Fruit fly (Drosophila melanogaster) whole organism, embryonic: Measurements from ENCODE around the gene orion.

Experiments used
- Bgb ChIP-seq: fragments of 200-800 bp; sonication (Bioruptor generic); IDR thresholded peaks from 2 replicates; pipeline ENCODE4 v1.3.6; 2022; ENCODE audit warnings: missing biosample characterization, missing genetic modification characterization; ENCODE audit not compliant: partially characterized antibody
- Blimp-1 ChIP-seq: fragments of 200-800 bp; sonication (Bioruptor generic); optimal IDR thresholded peaks from 3 replicates; lab custom pipeline; 2018; ENCODE audit warnings: missing biosample characterization, missing genetic modification characterization, mild to moderate bottlenecking, moderate library complexity, missing genetic modification reagents
- CG10431 ChIP-seq: fragments of 200-800 bp; sonication (Bioruptor generic); optimal IDR thresholded peaks from 3 replicates; lab custom pipeline; 2018; ENCODE audit warnings: missing biosample characterization, mild to moderate bottlenecking, missing genetic modification characterization
- CG10979 ChIP-seq: fragments of 200-800 bp; sonication (Bioruptor generic); optimal IDR thresholded peaks from 2 replicates; lab custom pipeline; 2018; ENCODE audit warnings: missing biosample characterization, mild to moderate bottlenecking, missing genetic modification characterization, moderate library complexity
- CG14441 ChIP-seq: fragments of 200-800 bp; sonication (Bioruptor generic); IDR thresholded peaks from 2 replicates; pipeline ENCODE4 v1.3.6; 2022; ENCODE audit warnings: missing biosample characterization, missing genetic modification characterization
- CG15479 ChIP-seq: fragments of 200-800 bp; sonication (Bioruptor generic); optimal IDR thresholded peaks from 3 replicates; lab custom pipeline; 2019; ENCODE audit warnings: missing biosample characterization, mild to moderate bottlenecking, missing genetic modification characterization, moderate library complexity
- CG16815 ChIP-seq: fragments of 200-800 bp; sonication (Bioruptor generic); optimal IDR thresholded peaks from 3 replicates; lab custom pipeline; 2017; ENCODE audit warnings: missing biosample characterization, mild to moderate bottlenecking, missing genetic modification characterization
- CG17328 ChIP-seq: fragments of 200-800 bp; sonication (Bioruptor generic); IDR thresholded peaks from 2 replicates; pipeline ENCODE4 v1.3.6; 2022; ENCODE audit warnings: missing biosample characterization, missing genetic modification characterization
- CG2199 ChIP-seq: fragments of 200-800 bp; sonication (Bioruptor generic); IDR thresholded peaks from 3 replicates; pipeline ENCODE4 v1.3.6; 2022; ENCODE audit warnings: missing biosample characterization, missing genetic modification characterization
- CG32772 ChIP-seq: fragments of 200-800 bp; sonication (Bioruptor generic); IDR thresholded peaks from 2 replicates; pipeline ENCODE4 v1.3.6; 2022; ENCODE audit warnings: missing biosample characterization, missing genetic modification characterization
- CG34422 ChIP-seq: fragments of 200-800 bp; sonication (Bioruptor generic); IDR thresholded peaks from 3 replicates; pipeline ENCODE4 v1.3.6; 2022; ENCODE audit warnings: missing biosample characterization, missing genetic modification characterization
- CG3995 ChIP-seq: fragments of 200-800 bp; sonication (Bioruptor generic); optimal IDR thresholded peaks from 3 replicates; lab custom pipeline; 2016; ENCODE audit warnings: missing biosample characterization, missing genetic modification characterization
- CG4617 ChIP-seq: fragments of 200-800 bp; sonication (Bioruptor generic); optimal IDR thresholded peaks from 3 replicates; lab custom pipeline; 2016; ENCODE audit warnings: missing biosample characterization, missing genetic modification characterization, borderline replicate concordance
- CG4730 ChIP-seq: fragments of 200-800 bp; sonication (Bioruptor generic); IDR thresholded peaks from 2 replicates; pipeline ENCODE4 v1.3.6; 2022; ENCODE audit warnings: missing biosample characterization, missing genetic modification characterization
- CG6654 ChIP-seq: fragments of 200-800 bp; sonication (Bioruptor generic); optimal IDR thresholded peaks from 2 replicates; lab custom pipeline; 2017; ENCODE audit warnings: missing biosample characterization, mild to moderate bottlenecking, missing genetic modification characterization
- CG6854 ChIP-seq: fragments of 200-800 bp; sonication (Bioruptor generic); optimal IDR thresholded peaks from 3 replicates; lab custom pipeline; 2017; ENCODE audit warnings: missing biosample characterization, mild to moderate bottlenecking, missing genetic modification characterization
- CTCF ChIP-seq: fragments of 200-800 bp; sonication (Bioruptor generic); optimal IDR thresholded peaks from 2 replicates; lab custom pipeline; 2017; ENCODE audit warnings: missing biosample characterization, mild to moderate bottlenecking, missing genetic modification characterization, moderate library complexity
- Dp ChIP-seq: fragments of 200-800 bp; sonication (Bioruptor generic); optimal IDR thresholded peaks from 2 replicates; lab custom pipeline; 2018; ENCODE audit warnings: missing biosample characterization, mild to moderate bottlenecking, missing genetic modification characterization, moderate library complexity
- Elba2 ChIP-seq: fragments of 200-800 bp; sonication (Bioruptor generic); optimal IDR thresholded peaks from 3 replicates; lab custom pipeline; 2016; ENCODE audit warnings: missing biosample characterization, missing genetic modification characterization
- HmgZ ChIP-seq: fragments of 200-800 bp; sonication (Bioruptor generic); optimal IDR thresholded peaks from 2 replicates; lab custom pipeline; 2018; ENCODE audit warnings: missing biosample characterization, mild to moderate bottlenecking, missing genetic modification characterization
- Lhr ChIP-seq: fragments of 200-800 bp; sonication (Bioruptor generic); optimal IDR thresholded peaks from 3 replicates; lab custom pipeline; 2017; ENCODE audit warnings: mild to moderate bottlenecking, missing biosample characterization, missing genetic modification reagents, missing genetic modification characterization
- Nf-YC ChIP-seq: fragments of 200-800 bp; optimal IDR thresholded peaks from 3 replicates; lab custom pipeline; 2019; ENCODE audit warnings: missing biosample characterization, mild to moderate bottlenecking, missing genetic modification characterization, moderate library complexity
- Ravus ChIP-seq: fragments of 200-800 bp; sonication (Bioruptor generic); IDR thresholded peaks from 2 replicates; pipeline ENCODE4 v1.3.6; 2022; ENCODE audit warnings: missing biosample characterization, missing genetic modification characterization
- Sin3A ChIP-seq: fragments of >200 bp; optimal IDR thresholded peaks from 2 replicates; lab custom pipeline; 2018
- Spps ChIP-seq: fragments of 200-800 bp; sonication (Bioruptor generic); optimal IDR thresholded peaks from 2 replicates; lab custom pipeline; 2018; ENCODE audit warnings: missing biosample characterization, mild to moderate bottlenecking, missing genetic modification characterization
- Sry-δ ChIP-seq: fragments of 200-800 bp; sonication (Bioruptor generic); optimal IDR thresholded peaks from 2 replicates; lab custom pipeline; 2016; ENCODE audit warnings: missing biosample characterization, missing genetic modification characterization
- Taf1 ChIP-seq: fragments of 200-800 bp; sonication (Bioruptor generic); IDR thresholded peaks from 2 replicates; pipeline ENCODE4 v1.3.6; 2022; ENCODE audit warnings: missing biosample characterization, missing genetic modification characterization
- ara ChIP-seq: fragments of 200-800 bp; sonication (Bioruptor generic); IDR thresholded peaks from 2 replicates; pipeline ENCODE4 v1.3.6; 2022; ENCODE audit warnings: missing biosample characterization, missing genetic modification characterization
- bowl ChIP-seq: fragments of 200-800 bp; sonication (Bioruptor generic); IDR thresholded peaks from 2 replicates; pipeline ENCODE4 v1.3.6; 2022; ENCODE audit warnings: missing biosample characterization, missing genetic modification characterization
- bsh ChIP-seq, 2 experiments: fragments of 200-800 bp; sonication (Bioruptor generic); optimal IDR thresholded peaks; 2 replicates each; lab custom pipeline; 2017 to 2018; ENCODE audit warnings: mild to moderate bottlenecking in 2 of 2, missing biosample characterization in 2 of 2, missing genetic modification characterization in 2 of 2, moderate library complexity in 1 of 2
- btn ChIP-seq: fragments of 200-800 bp; sonication (Bioruptor generic); optimal IDR thresholded peaks from 2 replicates; lab custom pipeline; 2016; ENCODE audit warnings: missing biosample characterization, missing genetic modification characterization
- cg ChIP-seq: fragments of 200-800 bp; sonication (Bioruptor generic); optimal IDR thresholded peaks from 3 replicates; lab custom pipeline; 2019; ENCODE audit warnings: missing biosample characterization, mild to moderate bottlenecking, missing genetic modification characterization, moderate library complexity
- chm ChIP-seq: fragments of 200-800 bp; sonication (Bioruptor generic); IDR thresholded peaks from 2 replicates; pipeline ENCODE4 v1.3.6; 2022; ENCODE audit warnings: missing biosample characterization, missing genetic modification characterization
- cwo ChIP-seq: fragments of 200-800 bp; sonication (Bioruptor generic); optimal IDR thresholded peaks from 3 replicates; lab custom pipeline; 2017; ENCODE audit warnings: missing biosample characterization, missing genetic modification characterization, mild to moderate bottlenecking, moderate library complexity, missing genetic modification reagents
- eve ChIP-seq, 2 experiments: fragments of >200 bp; optimal IDR thresholded peaks; 2 replicates each; lab custom pipeline; 2017; ENCODE audit warnings: missing biosample characterization in 2 of 2, missing genetic modification characterization in 2 of 2
- gce ChIP-seq: fragments of 200-800 bp; sonication (Bioruptor generic); IDR thresholded peaks from 3 replicates; pipeline ENCODE4 v1.3.6; 2022; ENCODE audit warnings: missing biosample characterization, missing genetic modification characterization
- grau ChIP-seq: fragments of 200-800 bp; optimal IDR thresholded peaks from 3 replicates; lab custom pipeline; 2019; ENCODE audit warnings: missing biosample characterization, mild to moderate bottlenecking, missing genetic modification characterization, moderate library complexity
- gsb ChIP-seq: fragments of 200-800 bp; sonication (Bioruptor generic); IDR thresholded peaks from 2 replicates; pipeline ENCODE4 v1.3.6; 2022; ENCODE audit warnings: missing biosample characterization, missing genetic modification characterization
- ham ChIP-seq: fragments of 200-800 bp; sonication (Bioruptor generic); IDR thresholded peaks from 2 replicates; pipeline ENCODE4 v1.3.6; 2022; ENCODE audit warnings: missing biosample characterization, missing genetic modification characterization
- hb ChIP-seq: fragments of 200-800 bp; sonication (Bioruptor generic); IDR thresholded peaks from 3 replicates; pipeline ENCODE4 v1.3.6; 2022; ENCODE audit warnings: missing biosample characterization, missing genetic modification characterization; ENCODE audit not compliant: partially characterized antibody
- jing ChIP-seq: fragments of 200-800 bp; sonication (Bioruptor generic); optimal IDR thresholded peaks from 2 replicates; lab custom pipeline; 2018; ENCODE audit warnings: missing biosample characterization, mild to moderate bottlenecking, missing genetic modification characterization
- peb ChIP-seq: fragments of 200-800 bp; sonication (Bioruptor generic); IDR thresholded peaks from 2 replicates; pipeline ENCODE4 v1.3.6; 2022; ENCODE audit warnings: missing biosample characterization, missing genetic modification characterization
- sc ChIP-seq, 3 experiments: fragments of >200 bp in 2 of 3; fragments of 200-800 bp in 1 of 3; sonication (Bioruptor generic) in 1 of 3; optimal IDR thresholded peaks; 2 replicates in 2 of 3; 3 replicates in 1 of 3; lab custom pipeline; 2017; ENCODE audit warnings: mild to moderate bottlenecking in 1 of 3, missing biosample characterization in 1 of 3, missing genetic modification characterization in 1 of 3, missing genetic modification reagents in 1 of 3
- sima ChIP-seq: fragments of 200-800 bp; sonication (Bioruptor generic); optimal IDR thresholded peaks from 2 replicates; lab custom pipeline; 2016; ENCODE audit warnings: missing biosample characterization, missing genetic modification characterization
- stc ChIP-seq: fragments of 200-800 bp; sonication (Bioruptor generic); IDR thresholded peaks from 2 replicates; pipeline ENCODE4 v1.3.6; 2022; ENCODE audit warnings: missing biosample characterization, missing genetic modification characterization
- tap ChIP-seq: fragments of 200-800 bp; optimal IDR thresholded peaks from 3 replicates; lab custom pipeline; 2019; ENCODE audit warnings: missing biosample characterization, mild to moderate bottlenecking, missing genetic modification characterization, moderate library complexity
- toy ChIP-seq: fragments of 200-800 bp; sonication (Bioruptor generic); IDR thresholded peaks from 2 replicates; pipeline ENCODE4 v1.3.6; 2022; ENCODE audit warnings: missing biosample characterization, missing genetic modification characterization
- trem ChIP-seq: fragments of 200-800 bp; optimal IDR thresholded peaks from 3 replicates; lab custom pipeline; 2019; ENCODE audit warnings: missing biosample characterization, mild to moderate bottlenecking, missing genetic modification characterization, moderate library complexity
- vvl ChIP-seq: fragments of 200-800 bp; sonication (Bioruptor generic); IDR thresholded peaks from 2 replicates; pipeline ENCODE4 v1.3.6; 2022; ENCODE audit warnings: missing biosample characterization, missing genetic modification characterization
- zen ChIP-seq: fragments of 200-800 bp; sonication (Bioruptor generic); optimal IDR thresholded peaks from 3 replicates; lab custom pipeline; 2018; ENCODE audit warnings: missing biosample characterization, mild to moderate bottlenecking, missing genetic modification characterization, moderate library complexity
- zf30C ChIP-seq: fragments of 200-800 bp; sonication (Bioruptor generic); optimal IDR thresholded peaks from 3 replicates; lab custom pipeline; 2018; ENCODE audit warnings: missing biosample characterization, mild to moderate bottlenecking, missing genetic modification characterization

Gene orion

DNA sequence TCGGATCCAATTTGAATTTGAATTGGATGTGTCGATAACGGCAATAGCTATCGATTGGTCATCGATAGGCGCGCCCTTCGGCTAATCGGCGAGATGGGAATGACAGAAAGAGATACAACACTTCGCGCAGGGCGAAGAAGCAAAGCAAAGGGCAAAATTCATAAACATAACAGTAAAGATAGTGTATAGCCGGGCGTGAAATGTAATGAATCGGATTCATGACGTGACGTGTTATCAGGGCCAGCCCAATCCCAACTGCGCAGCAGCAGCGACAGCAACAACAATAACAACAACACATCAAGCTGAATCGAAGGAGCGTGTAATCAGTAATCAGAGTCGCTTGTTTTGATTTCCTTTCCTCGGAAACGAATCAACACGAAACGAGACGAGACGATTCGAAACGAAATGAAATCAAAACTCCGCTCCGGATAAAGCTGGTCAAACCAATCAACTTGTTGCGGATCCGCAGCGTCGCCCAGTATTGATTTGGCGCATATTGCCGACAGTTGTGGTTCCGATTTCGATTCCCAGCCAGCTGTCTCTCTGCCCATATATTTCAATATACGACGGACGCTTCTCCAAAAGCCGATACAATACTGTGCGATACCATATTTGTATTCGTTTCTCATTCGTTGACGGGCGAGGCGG, 34.6 kb downstream of the orion start, which contains the start of gene snz (continued):
- TF ChIP-seq ara, result no peak
- no peak for TF ChIP-seq gce (GFP tag; lab: Robert Waterston, UW)
- TF ChIP-seq Ravus (GFP tag; lab: Robert Waterston, UW), result no peak
- no peak for TF ChIP-seq CG32772 (GFP tag; lab: Robert Waterston, UW)
- TF ChIP-seq zf30C, result no peak
- TF ChIP-seq CTCF, result no peak
- no peak for TF ChIP-seq CG6654
- TF ChIP-seq sima (GFP tag; lab: Kevin White, UChicago), result no peak
- no peak for TF ChIP-seq bsh (GFP tag; optimal IDR thresholded peaks at IDR 0.05; lab: Kevin White, UChicago)
- TF ChIP-seq gsb, result no peak
- TF ChIP-seq cg (GFP tag; lab: Kevin White, UChicago), result peak; percentile 8
- TF ChIP-seq HmgZ (tag; lab: Kevin White, UChicago), result peak; percentile 54
- TF ChIP-seq sc (optimal IDR thresholded peaks at IDR 0.05; lab: Kevin White, UChicago), result no peak
- no peak for TF ChIP-seq sc (GFP tag; optimal IDR thresholded peaks at IDR 0.05; lab: Kevin White, UChicago)
- no peak for TF ChIP-seq tap (tag; lab: Kevin White, UChicago)
- TF ChIP-seq Sry-δ (GFP tag; lab: Kevin White, UChicago), result peak; percentile 74
- no peak for TF ChIP-seq CG10431 (GFP tag; lab: Kevin White, UChicago)
- TF ChIP-seq CG3995 (GFP tag; lab: Kevin White, UChicago), result no peak
- TF ChIP-seq grau, result no peak
- TF ChIP-seq Taf1 (GFP tag; lab: Robert Waterston, UW), result no peak
- TF ChIP-seq CG4730, result no peak
- TF ChIP-seq Spps (tag; lab: Kevin White, UChicago), result no peak
- TF ChIP-seq CG14441, result no peak
- TF ChIP-seq vvl (GFP tag; lab: Robert Waterston, UW), result no peak
- peak; percentile 8 for TF ChIP-seq Sin3A (lab: Kevin White, UChicago)
- TF ChIP-seq Nf-YC (tag; lab: Kevin White, UChicago), result peak; percentile 50
- no peak for TF ChIP-seq cwo
- TF ChIP-seq Bgb (GFP tag; lab: Robert Waterston, UW), result peak; percentile 82
- TF ChIP-seq CG17328 (GFP tag; lab: Robert Waterston, UW), result no peak
- TF ChIP-seq CG2199 (GFP tag; lab: Robert Waterston, UW), result 0 out of 3 replicates have a peak, but pooled peaks have one; percentile 41
- no peak for TF ChIP-seq peb (GFP tag; lab: Robert Waterston, UW)
- no peak for TF ChIP-seq jing
- TF ChIP-seq toy, result no peak
- no peak for TF ChIP-seq Blimp-1
- TF ChIP-seq CG16815 (GFP tag; lab: Kevin White, UChicago), result no peak
- TF ChIP-seq Elba2 (GFP tag; lab: Kevin White, UChicago), result peak; percentile 53
- TF ChIP-seq trem, result peak; percentile 1
- no peak for TF ChIP-seq eve (GFP tag; optimal IDR thresholded peaks at IDR 0.05; lab: Kevin White, UChicago)
- no peak for TF ChIP-seq ham (GFP tag; lab: Robert Waterston, UW)
- no peak for TF ChIP-seq chm (GFP tag; lab: Robert Waterston, UW)
- peak; percentile 75 for TF ChIP-seq Dp (GFP tag; lab: Kevin White, UChicago)
- no peak for TF ChIP-seq CG6854 (GFP tag; lab: Kevin White, UChicago)
- no peak for TF ChIP-seq CG4617
- TF ChIP-seq CG10979 (tag; lab: Kevin White, UChicago), result no peak
- peak; percentile 75 for TF ChIP-seq hb
- no peak for TF ChIP-seq bowl (GFP tag; lab: Robert Waterston, UW)
- peak; percentile 48 for TF ChIP-seq CG15479 (GFP tag; lab: Kevin White, UChicago)
- TF ChIP-seq CG34422, result peak; percentile 47; the same call in 1 of the 3 replicates
- TF ChIP-seq btn, result no peak
- TF ChIP-seq Lhr (GFP tag; lab: Kevin White, UChicago), result no peak
- no peak for TF ChIP-seq stc (GFP tag; lab: Robert Waterston, UW)
- no peak for TF ChIP-seq zen
